Worm (Caenorhabditis elegans) whole organism, L4/young adult: ENCODE results near the gene mec-18.
A peak's percentile ranks its signal among the peaks of the same experiment; 100 is the strongest.

Source experiments
- W03F9.2 ChIP-seq: fragments of 150-350 bp; optimal IDR thresholded peaks from 2 replicates; lab custom pipeline; 2014; ENCODE audit warnings: missing biosample characterization, missing genetic modification characterization
- dao-5 ChIP-seq: sonication (generic microtip); optimal IDR thresholded peaks from 2 replicates; lab custom pipeline; 2016; ENCODE audit warnings: missing genotype, missing genetic modification characterization, moderate library complexity, missing compliant biosample characterization
- him-1 ChIP-seq: sonication (generic microtip); optimal IDR thresholded peaks from 2 replicates; lab custom pipeline; 2016; ENCODE audit warnings: missing genotype, missing genetic modification reagents, missing genetic modification characterization, missing compliant biosample characterization

Gene mec-18

DNA sequence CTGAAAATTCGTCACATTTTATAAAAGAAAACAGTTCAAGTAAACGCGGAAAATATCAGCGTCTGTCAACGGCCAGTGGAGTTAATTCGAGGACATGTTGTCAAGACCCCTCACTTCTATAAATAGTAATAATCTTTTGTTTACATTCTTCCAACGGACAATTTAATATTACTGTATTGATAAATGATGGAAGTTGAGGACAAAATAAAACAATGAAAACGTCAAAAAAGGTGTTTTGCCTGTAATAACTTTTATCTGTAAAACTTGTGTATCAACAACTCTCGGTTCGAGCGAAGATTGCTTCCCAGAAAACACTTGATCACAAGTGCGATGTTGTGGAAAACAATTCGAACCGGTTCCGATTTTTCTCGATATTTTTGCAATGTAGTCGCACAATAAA, 25.6 kb downstream of the mec-18 start:
- TF ChIP-seq W03F9.2 (tag; lab: Kevin White, UChicago) (no peak), him-1 (no peak), dao-5 (no peak)

DNA sequence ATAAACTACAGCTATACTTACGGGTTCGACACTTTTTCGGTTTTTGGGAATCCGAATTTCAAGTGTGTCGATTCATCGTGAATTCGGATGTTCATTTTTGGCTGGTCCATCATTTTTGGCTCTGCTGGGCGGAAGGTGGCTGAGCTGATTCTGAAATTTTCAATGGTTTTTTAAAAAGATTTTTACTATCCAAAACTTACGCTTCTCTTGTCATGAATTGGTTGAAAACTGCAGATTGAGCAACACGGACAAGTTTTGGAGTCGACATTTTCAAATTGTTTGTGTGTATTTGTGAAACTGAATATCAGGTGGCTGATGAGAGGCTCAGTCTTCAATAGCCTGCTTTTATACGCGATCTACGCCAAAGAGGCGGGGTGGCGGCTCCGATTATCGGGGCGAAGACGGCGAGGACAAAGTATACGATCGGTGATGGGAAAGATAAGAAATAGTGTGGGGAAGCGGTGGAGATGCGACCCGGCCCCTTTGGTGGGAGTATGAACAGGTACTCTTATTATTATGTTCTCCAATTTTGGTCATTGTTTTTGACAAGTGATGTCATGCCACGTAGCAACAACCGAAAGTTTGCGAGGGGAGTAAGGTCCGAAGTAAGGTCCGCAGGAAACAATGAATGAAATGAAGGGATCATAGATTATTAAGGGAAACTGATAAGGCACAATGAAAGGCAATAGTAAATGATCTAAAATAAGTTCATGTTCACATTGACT, 27.0 kb downstream of the mec-18 start, which contains the start of gene F48D6.4:
F48D6.4 (minus strand) TSS at position 346 of the 725 bp plus-strand sequence.
- TF ChIP-seq W03F9.2 (tag; lab: Kevin White, UChicago) (no peak), him-1 (no peak), dao-5 (peak; percentile 44)

DNA sequence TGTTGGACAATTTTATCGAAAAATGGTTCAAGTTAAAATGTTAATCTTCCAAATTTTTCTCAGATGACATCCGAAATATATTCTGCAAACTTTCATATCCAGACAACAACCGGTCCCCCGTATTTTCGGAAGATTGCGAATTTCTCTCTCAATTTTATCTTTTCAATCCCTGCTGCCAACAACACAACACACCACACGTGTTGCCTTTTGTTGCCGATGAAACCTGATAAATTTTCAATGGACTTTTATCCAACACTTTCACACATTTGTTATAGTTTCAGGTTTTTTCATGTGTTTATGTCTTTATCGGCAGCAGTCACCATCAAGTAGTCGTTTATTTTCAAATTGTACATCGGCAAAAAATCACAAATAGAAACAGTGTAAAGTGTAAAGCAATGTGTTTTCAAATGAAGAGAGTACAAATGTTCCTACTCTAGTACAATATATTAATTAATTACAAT, 27.7 kb downstream of the mec-18 start:
- TF ChIP-seq W03F9.2 (tag; lab: Kevin White, UChicago): no peak

DNA sequence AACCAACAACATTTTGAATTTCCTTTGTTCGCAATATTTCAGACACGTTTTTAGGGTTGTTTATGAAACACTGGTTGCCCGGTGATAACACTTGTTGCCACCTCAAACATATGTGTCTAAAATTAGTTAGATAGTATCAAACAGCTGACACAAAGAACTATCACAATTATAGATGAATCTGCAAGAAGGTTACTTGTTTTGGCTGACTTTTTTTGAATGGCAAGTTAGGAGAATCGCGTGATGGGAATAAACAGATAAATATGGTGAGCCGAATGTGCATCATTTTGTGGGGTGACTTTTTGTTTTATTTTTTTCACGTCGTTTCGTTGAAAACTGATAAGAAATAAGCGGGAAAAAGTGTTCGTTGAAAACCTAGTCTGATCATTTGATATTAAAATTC, 28.9 kb downstream of the mec-18 start:
- TF ChIP-seq W03F9.2 (tag; lab: Kevin White, UChicago): peak; percentile 3
- no peak for TF ChIP-seq dao-5

DNA sequence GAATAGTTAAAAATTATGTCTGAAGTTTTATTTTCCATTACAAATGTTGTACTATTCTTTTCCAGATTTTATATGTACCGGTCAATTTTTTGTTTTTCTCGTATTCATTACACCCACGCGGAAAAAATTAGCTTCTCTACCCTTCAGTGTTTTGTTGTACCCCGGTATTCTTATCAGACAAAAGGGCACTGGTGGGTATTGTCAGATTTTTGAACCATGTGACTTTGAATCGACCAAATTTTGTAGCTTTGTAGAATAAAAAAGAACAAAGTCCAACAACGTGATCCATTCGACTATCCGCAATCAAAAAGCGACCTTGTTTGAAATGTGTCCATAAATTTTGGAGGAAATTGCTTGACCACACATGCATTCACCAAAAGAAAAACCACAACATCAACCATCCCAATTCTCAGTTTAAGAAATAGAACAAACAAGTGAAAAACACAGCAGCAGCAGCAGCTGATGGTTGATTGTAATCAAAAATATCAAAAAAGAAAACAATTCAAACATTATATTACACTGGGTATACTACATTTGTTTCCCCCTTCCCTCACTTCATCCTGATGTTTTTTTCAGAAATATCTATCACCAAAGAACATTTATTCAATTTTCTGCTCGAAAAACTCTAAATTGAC, 29.4 kb downstream of the mec-18 start:
- no peak for TF ChIP-seq W03F9.2 (tag; lab: Kevin White, UChicago)
- TF ChIP-seq him-1: no peak
- TF ChIP-seq dao-5: no peak

DNA sequence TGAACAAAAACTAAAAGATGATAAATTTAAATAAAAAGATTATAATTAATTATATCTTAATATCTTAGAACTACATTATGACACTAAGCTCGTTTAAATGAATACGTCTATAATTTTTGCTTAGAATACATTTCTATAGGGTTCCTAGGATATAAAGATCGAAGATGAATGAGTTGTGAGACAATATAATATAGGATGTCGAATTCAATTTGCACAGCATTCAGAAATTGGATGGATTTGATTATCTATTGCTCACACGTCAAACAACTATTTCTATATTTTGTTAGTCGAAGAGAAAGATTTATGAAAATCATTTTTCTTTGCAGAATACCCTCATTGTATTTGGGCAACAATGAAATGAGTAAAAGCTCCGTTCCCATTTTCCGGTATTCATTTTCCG, 35.0 kb downstream of the mec-18 start:
- no peak for TF ChIP-seq W03F9.2 (tag; lab: Kevin White, UChicago)
- no peak for TF ChIP-seq dao-5

DNA sequence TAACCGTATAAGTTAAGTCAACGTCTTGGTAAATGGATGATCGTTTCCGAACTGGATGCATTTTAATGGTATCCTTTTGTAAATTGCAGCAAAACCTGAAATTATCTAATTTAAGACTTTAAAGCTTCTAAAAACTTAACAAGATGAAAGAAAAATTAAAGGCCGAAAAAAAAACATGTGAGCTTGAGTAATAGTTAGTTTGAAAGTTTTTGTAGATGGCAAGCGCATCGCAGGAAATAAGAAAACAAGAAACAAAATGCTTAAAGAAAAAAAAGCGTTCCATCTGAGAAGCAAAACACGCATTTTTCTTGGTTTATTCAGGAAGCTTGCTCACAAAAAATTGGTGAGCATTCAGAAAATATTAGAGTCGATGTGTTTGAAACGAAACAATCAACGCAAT, 38.3 kb downstream of the mec-18 start, which contains the start of gene rab-37:
rab-37 (minus strand) TSS at position 101 of the 400 bp plus-strand sequence.
- TF ChIP-seq W03F9.2 (tag; lab: Kevin White, UChicago) (no peak), him-1 (no peak), dao-5 (no peak)

DNA sequence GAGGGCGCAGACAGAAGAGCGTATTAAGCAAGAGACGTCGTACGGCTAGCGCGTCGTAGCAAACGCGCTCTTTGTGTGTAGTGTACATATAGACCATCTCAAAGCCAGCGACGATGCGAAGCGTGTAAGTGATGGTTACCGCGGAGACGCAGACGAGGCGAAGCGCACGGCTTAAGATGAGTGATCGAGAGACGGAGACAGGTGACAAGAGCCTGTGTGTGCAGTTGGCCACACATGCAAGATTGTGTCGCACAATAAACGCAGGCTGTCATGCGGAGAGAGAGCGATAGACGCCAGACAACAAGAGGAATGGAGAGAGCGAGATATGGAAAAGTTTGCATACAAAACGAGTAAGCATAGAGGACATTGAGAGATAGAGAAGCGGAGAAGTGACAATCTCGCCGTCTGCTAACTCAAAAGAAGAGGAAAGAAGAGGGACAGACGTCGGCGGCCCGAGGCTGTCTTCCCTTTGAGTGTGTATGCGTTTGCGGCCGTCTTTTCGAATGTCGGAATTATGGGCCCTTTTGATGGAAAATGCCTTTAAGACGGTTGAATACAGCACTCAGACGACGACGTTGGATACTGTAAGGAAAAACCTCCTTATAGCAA, 51.1 kb downstream of the mec-18 start:
- TF ChIP-seq him-1 (peak; percentile 93), dao-5 (peak; percentile 65), W03F9.2 (tag; lab: Kevin White, UChicago) (no peak)

DNA sequence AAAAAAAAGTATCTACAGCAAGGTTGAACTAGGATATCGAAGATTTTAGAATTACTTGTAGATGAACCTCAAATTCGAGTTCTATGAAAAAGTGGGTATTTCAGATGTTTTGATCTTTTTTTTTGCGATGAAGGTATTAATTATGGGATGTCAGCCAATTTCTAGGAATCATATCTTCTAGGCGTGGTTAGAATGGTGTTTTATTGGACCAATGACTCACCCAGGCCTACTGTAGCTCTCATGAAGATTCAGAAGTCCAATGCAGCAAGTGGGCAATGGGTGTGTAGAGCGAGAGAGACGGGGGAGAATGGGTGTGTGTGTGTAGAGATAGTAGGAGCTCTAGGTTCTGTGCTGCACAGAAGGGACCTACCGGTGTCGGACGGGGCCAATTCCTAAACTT, 51.8 kb downstream of the mec-18 start:
- TF ChIP-seq W03F9.2 (tag; lab: Kevin White, UChicago) (no peak), dao-5 (no peak), him-1 (no peak)
